Worm (Caenorhabditis elegans) whole organism, L3 larva: ENCODE data around the gene acdh-6.

ENCODE experiments used
- ZK546.5 ChIP-seq: sonication (generic microtip); optimal IDR thresholded peaks from 2 replicates; lab custom pipeline; 2017; ENCODE audit warnings: missing biosample characterization, missing genetic modification characterization
- ama-1 ChIP-seq: fragments of 150-350 bp; optimal IDR thresholded peaks from 2 replicates; lab custom pipeline; 2018
- ceh-16 ChIP-seq: sonication (generic microtip); optimal IDR thresholded peaks from 2 replicates; lab custom pipeline; 2017; ENCODE audit warnings: missing biosample characterization, missing genetic modification characterization
- ceh-28 ChIP-seq: fragments of 150-350 bp; optimal IDR thresholded peaks from 2 replicates; lab custom pipeline; 2014; ENCODE audit warnings: missing biosample characterization, missing genetic modification reagents, missing genetic modification characterization
- ceh-82 ChIP-seq: fragments of 150-350 bp; optimal IDR thresholded peaks from 2 replicates; lab custom pipeline; 2014; ENCODE audit warnings: missing biosample characterization, missing genetic modification characterization
- ceh-9 ChIP-seq: sonication (generic microtip); optimal IDR thresholded peaks from 2 replicates; lab custom pipeline; 2018; ENCODE audit warnings: missing biosample characterization, missing genetic modification characterization
- daf-12 ChIP-seq: fragments of 150-350 bp; optimal IDR thresholded peaks from 2 replicates; lab custom pipeline; 2014; ENCODE audit warnings: missing biosample characterization, missing genetic modification reagents, missing genetic modification characterization
- egl-27 ChIP-seq: sonication (generic microtip); optimal IDR thresholded peaks from 4 replicates; lab custom pipeline; 2017; ENCODE audit warnings: missing biosample characterization, missing genetic modification reagents, missing genetic modification characterization
- egl-5 ChIP-seq: fragments of 150-350 bp; optimal IDR thresholded peaks from 2 replicates; lab custom pipeline; 2017; ENCODE audit warnings: missing biosample characterization, missing genetic modification reagents, missing genetic modification characterization, inconsistent platforms
- elt-2 ChIP-seq: sonication (generic microtip); optimal IDR thresholded peaks from 2 replicates; lab custom pipeline; 2016; ENCODE audit warnings: missing genetic modification reagents, mild to moderate bottlenecking, missing genetic modification characterization, missing compliant biosample characterization
- elt-3 ChIP-seq, 3 experiments: fragments of 150-350 bp in 1 of 3; sonication (generic microtip) in 2 of 3; optimal IDR thresholded peaks; 2 replicates in 2 of 3; 4 replicates in 1 of 3; lab custom pipeline; 2014 to 2017; ENCODE audit warnings: missing biosample characterization in 3 of 3, missing genetic modification characterization in 3 of 3
- eor-1 ChIP-seq, 2 experiments: fragments of 150-350 bp; optimal IDR thresholded peaks; 2 replicates each; lab custom pipeline; 2014 to 2018; ENCODE audit warnings: missing biosample characterization in 2 of 2, missing genetic modification characterization in 2 of 2
- fkh-10 ChIP-seq: sonication (generic microtip); optimal IDR thresholded peaks from 2 replicates; lab custom pipeline; 2017; ENCODE audit warnings: missing biosample characterization, missing genetic modification reagents, missing genetic modification characterization
- fos-1 ChIP-seq: fragments of 150-350 bp; optimal IDR thresholded peaks from 2 replicates; lab custom pipeline; 2014; ENCODE audit warnings: missing biosample characterization, missing genetic modification characterization
- hmg-11 ChIP-seq: sonication (generic microtip); optimal IDR thresholded peaks from 2 replicates; lab custom pipeline; 2016; ENCODE audit warnings: missing genetic modification characterization, missing compliant biosample characterization
- jun-1 ChIP-seq: fragments of 150-350 bp; optimal IDR thresholded peaks from 2 replicates; lab custom pipeline; 2014; ENCODE audit warnings: missing biosample characterization, missing genetic modification reagents, missing genetic modification characterization
- lin-15B ChIP-seq: fragments of 150-350 bp; optimal IDR thresholded peaks from 2 replicates; lab custom pipeline; 2014; ENCODE audit warnings: missing biosample characterization, missing genetic modification characterization
- lin-39 ChIP-seq: fragments of 150-350 bp; optimal IDR thresholded peaks from 2 replicates; lab custom pipeline; 2018; ENCODE audit warnings: missing biosample characterization, missing genetic modification reagents, missing genetic modification characterization
- lsy-12 ChIP-seq: sonication (generic microtip); optimal IDR thresholded peaks from 2 replicates; lab custom pipeline; 2016; ENCODE audit warnings: mild to moderate bottlenecking, missing genetic modification characterization, missing compliant biosample characterization
- mdl-1 ChIP-seq: fragments of 150-350 bp; optimal IDR thresholded peaks from 2 replicates; lab custom pipeline; 2014; ENCODE audit warnings: missing biosample characterization, missing genetic modification characterization
- mml-1 ChIP-seq: fragments of 150-350 bp; sonication (generic microtip); optimal IDR thresholded peaks from 3 replicates; lab custom pipeline; 2014; ENCODE audit warnings: missing biosample characterization, missing genetic modification characterization
- nfya-1 ChIP-seq: sonication (generic microtip); optimal IDR thresholded peaks from 2 replicates; lab custom pipeline; 2017; ENCODE audit warnings: missing genetic modification characterization, mild to moderate bottlenecking, missing compliant biosample characterization, antibody characterized with exemption, moderate library complexity; ENCODE audit not compliant: insufficient read depth
- nhr-12 ChIP-seq: fragments of 150-350 bp; optimal IDR thresholded peaks from 2 replicates; lab custom pipeline; 2014; ENCODE audit warnings: missing biosample characterization, missing genetic modification characterization
- nhr-23 ChIP-seq: fragments of 150-350 bp; optimal IDR thresholded peaks from 2 replicates; lab custom pipeline; 2014; ENCODE audit warnings: missing biosample characterization, missing genetic modification reagents, missing genetic modification characterization
- nhr-25 ChIP-seq: sonication (generic microtip); optimal IDR thresholded peaks from 2 replicates; lab custom pipeline; 2017; ENCODE audit warnings: missing biosample characterization, missing genetic modification characterization
- nhr-28 ChIP-seq: fragments of 150-350 bp; optimal IDR thresholded peaks from 2 replicates; lab custom pipeline; 2014; ENCODE audit warnings: missing biosample characterization, missing genetic modification characterization
- nhr-43 ChIP-seq: sonication (generic microtip); optimal IDR thresholded peaks from 2 replicates; lab custom pipeline; 2016; ENCODE audit warnings: mild to moderate bottlenecking, missing genetic modification characterization, missing compliant biosample characterization; ENCODE audit not compliant: poor library complexity, severe bottlenecking
- nhr-76 ChIP-seq: fragments of 150-350 bp; sonication (generic microtip); optimal IDR thresholded peaks from 5 replicates; lab custom pipeline; 2014; ENCODE audit warnings: missing biosample characterization, missing genetic modification characterization
- nhr-77 ChIP-seq: fragments of 150-350 bp; optimal IDR thresholded peaks from 2 replicates; lab custom pipeline; 2014; ENCODE audit warnings: missing biosample characterization, missing genetic modification characterization
- pha-4 ChIP-seq: fragments of 150-350 bp; optimal IDR thresholded peaks from 2 replicates; lab custom pipeline; 2014; ENCODE audit warnings: missing biosample characterization, missing genetic modification reagents, missing genetic modification characterization
- pqm-1 ChIP-seq: fragments of 150-350 bp; optimal IDR thresholded peaks from 2 replicates; lab custom pipeline; 2017; ENCODE audit warnings: missing biosample characterization, missing genetic modification characterization, inconsistent platforms
- sea-2 ChIP-seq: fragments of 150-350 bp; sonication (generic microtip); optimal IDR thresholded peaks from 4 replicates; lab custom pipeline; 2014; ENCODE audit warnings: missing biosample characterization, missing genetic modification reagents, missing genetic modification characterization
- snpc-4 ChIP-seq: fragments of 150-350 bp; optimal IDR thresholded peaks from 2 replicates; lab custom pipeline; 2014; ENCODE audit warnings: missing biosample characterization, missing genetic modification characterization
- tbx-2 ChIP-seq: sonication (generic microtip); optimal IDR thresholded peaks from 2 replicates; lab custom pipeline; 2016; ENCODE audit warnings: mild to moderate bottlenecking, missing genetic modification characterization, missing compliant biosample characterization
- zag-1 ChIP-seq: fragments of 150-350 bp; optimal IDR thresholded peaks from 2 replicates; lab custom pipeline; 2014; ENCODE audit warnings: missing biosample characterization, missing genetic modification characterization
- ztf-11 ChIP-seq: fragments of 150-350 bp; optimal IDR thresholded peaks from 2 replicates; lab custom pipeline; 2014; ENCODE audit warnings: missing biosample characterization, missing genetic modification characterization
- ztf-4 ChIP-seq: fragments of 150-350 bp; optimal IDR thresholded peaks from 2 replicates; lab custom pipeline; 2014; ENCODE audit warnings: missing biosample characterization, missing genetic modification characterization

Gene acdh-6

ce11 chrIII:8590882-8591281 lies 29.9 kb downstream of the acdh-6 start, which contains the start of gene fipr-16:
Gene fipr-16, minus strand, starts transcription at chrIII:8590982.
- TF ChIP-seq ama-1 (no peak), hmg-11 (tag; lab: Kevin White, UChicago) (no peak), fos-1 (tag; lab: Kevin White, UChicago) (no peak), tbx-2 (tag; lab: Kevin White, UChicago) (no peak), jun-1 (tag; lab: Kevin White, UChicago) (no peak), nhr-43 (tag; lab: Kevin White, UChicago) (no peak), nhr-12 (tag; lab: Kevin White, UChicago) (no peak), mdl-1 (tag; lab: Kevin White, UChicago) (no peak), pqm-1 (no peak), ceh-16 (tag; lab: Kevin White, UChicago) (no peak), lin-15B (tag; lab: Kevin White, UChicago) (no peak), egl-27 (tag; lab: Kevin White, UChicago) (no peak), lin-39 (tag; lab: Kevin White, UChicago) (no peak), nfya-1 (no peak), mml-1 (tag; lab: Kevin White, UChicago) (no peak)

- TF ChIP-seq elt-3 (tag; optimal IDR thresholded peaks at IDR 0.05; lab: Kevin White, UChicago), result no peak
- TF ChIP-seq ceh-9 (tag; lab: Kevin White, UChicago), result no peak
Measured at ce11 chrIII:8593620-8594019, 32.7 kb downstream of the acdh-6 start, which contains the start of gene C06E1.7. Gene C06E1.7, minus strand, starts transcription at chrIII:8593720.

ce11 chrIII:8594088-8594487 lies 33.2 kb downstream of the acdh-6 start:
- TF ChIP-seq pqm-1 (peak; percentile 78), elt-2 (tag; lab: Kevin White, UChicago) (peak; percentile 69), egl-5 (tag; lab: Kevin White, UChicago) (no peak)

- TF ChIP-seq ceh-28 (tag; lab: Kevin White, UChicago), result no peak
- TF ChIP-seq nhr-77 (tag; lab: Kevin White, UChicago), result no peak
- TF ChIP-seq nhr-23 (tag; lab: Kevin White, UChicago), result peak; percentile 86
- TF ChIP-seq nhr-43 (tag; lab: Kevin White, UChicago), result no peak
Measured at ce11 chrIII:8596692-8597091, 35.8 kb downstream of the acdh-6 start.

ce11 chrIII:8597770-8598169 lies 36.8 kb downstream of the acdh-6 start, which contains the start of gene ztf-30:
Gene ztf-30, minus strand, starts transcription at chrIII:8597870.
- TF ChIP-seq fos-1 (tag; lab: Kevin White, UChicago) (no peak), tbx-2 (tag; lab: Kevin White, UChicago) (no peak), nhr-43 (tag; lab: Kevin White, UChicago) (no peak), lsy-12 (tag; lab: Kevin White, UChicago) (no peak), elt-3 (tag; optimal IDR thresholded peaks at IDR 0.05; lab: Kevin White, UChicago) (no peak), jun-1 (tag; lab: Kevin White, UChicago) (no peak), pha-4 (tag; lab: Kevin White, UChicago) (no peak), eor-1 (tag; optimal IDR thresholded peaks at IDR 0.05; lab: Kevin White, UChicago) (no peak), nhr-28 (tag; lab: Kevin White, UChicago) (no peak), sea-2 (GFP tag; lab: Kevin White, UChicago) (no peak), elt-2 (tag; lab: Kevin White, UChicago) (no peak), mml-1 (tag; lab: Kevin White, UChicago) (no peak), ZK546.5 (no peak), fkh-10 (no peak), ztf-4 (tag; lab: Kevin White, UChicago) (no peak)

ce11 chrIII:8598961-8599360 lies 38.0 kb downstream of the acdh-6 start:
- TF ChIP-seq pqm-1 (no peak), snpc-4 (tag; lab: Kevin White, UChicago) (no peak), zag-1 (no peak), hmg-11 (tag; lab: Kevin White, UChicago) (no peak), ztf-11 (tag; lab: Kevin White, UChicago) (no peak), ceh-82 (no peak), nhr-12 (tag; lab: Kevin White, UChicago) (no peak), nfya-1 (no peak), sea-2 (GFP tag; lab: Kevin White, UChicago) (no peak), ama-1 (no peak), egl-5 (tag; lab: Kevin White, UChicago) (no peak), nhr-76 (tag; lab: Kevin White, UChicago) (no peak), egl-27 (tag; lab: Kevin White, UChicago) (no peak), nhr-43 (tag; lab: Kevin White, UChicago) (no peak), nhr-23 (tag; lab: Kevin White, UChicago) (peak; percentile 90), daf-12 (tag; lab: Kevin White, UChicago) (no peak), nhr-25 (tag; lab: Kevin White, UChicago) (peak; percentile 26)
